Worm (Caenorhabditis elegans): ENCODE measurements around the gene Y51H7C.1.
"Not testable (repeated sequence)": the region's sequence is repeated elsewhere in the genome, so short reads cannot be mapped to it uniquely, and the experiment has no call there.

- not testable (repeated sequence) for TF ChIP-seq nhr-77, ceh-16, lsy-12, unc-39 (tag; optimal IDR thresholded peaks at IDR 0.05)
Observed at ce11 chrII:1446696-1447293, 20.7 kb upstream of the Y51H7C.1 start, which contains the start of gene Y51H7C.12.

Data from whole organism, L3 larva.